Fruit fly (Drosophila melanogaster) whole organism, wandering third instar larva: ENCODE data around the gene Oseg1.

Experiments
- CG32264 ChIP-seq: fragments of 200-800 bp; sonication (Bioruptor generic); optimal IDR thresholded peaks from 2 replicates; lab custom pipeline; 2016; ENCODE audit warnings: missing biosample characterization, missing genetic modification characterization
- CG9705 ChIP-seq: fragments of 200-800 bp; sonication (Bioruptor generic); optimal IDR thresholded peaks from 2 replicates; lab custom pipeline; 2018; ENCODE audit warnings: missing biosample characterization, mild to moderate bottlenecking, missing genetic modification characterization
- CrebA ChIP-seq: fragments of 200-800 bp; sonication (Bioruptor generic); optimal IDR thresholded peaks from 2 replicates; lab custom pipeline; 2016; ENCODE audit warnings: missing biosample characterization, mild to moderate bottlenecking, missing genetic modification characterization, borderline replicate concordance
- Dfd ChIP-seq: fragments of >200 bp; optimal IDR thresholded peaks from 2 replicates; lab custom pipeline; 2017; ENCODE audit warnings: missing biosample characterization, missing genetic modification characterization
- Dif ChIP-seq: fragments of 200-275, 200-300 bp; sonication (Bioruptor generic); optimal IDR thresholded peaks from 2 replicates; lab custom pipeline; 2018; ENCODE audit warnings: missing biosample characterization, missing genetic modification characterization; ENCODE audit not compliant: partially characterized antibody
- GATAd ChIP-seq: sonication (Bioruptor generic); optimal IDR thresholded peaks from 2 replicates; lab custom pipeline; 2016; ENCODE audit warnings: missing biosample characterization, missing genetic modification characterization
- HLH106 ChIP-seq: fragments of 200-800 bp; optimal IDR thresholded peaks from 3 replicates; lab custom pipeline; 2019; ENCODE audit warnings: missing biosample characterization, mild to moderate bottlenecking, missing genetic modification characterization, moderate library complexity
- Hnf4 ChIP-seq: fragments of 200-800 bp; sonication (Bioruptor generic); optimal IDR thresholded peaks from 2 replicates; lab custom pipeline; 2016; ENCODE audit warnings: missing biosample characterization, mild to moderate bottlenecking, missing genetic modification characterization
- Hr83 ChIP-seq: fragments of 200-300 bp; sonication (Bioruptor generic); optimal IDR thresholded peaks from 2 replicates; lab custom pipeline; 2016; ENCODE audit warnings: missing biosample characterization, mild to moderate bottlenecking, missing genetic modification characterization, moderate library complexity; ENCODE audit not compliant: poor library complexity, severe bottlenecking
- Mio ChIP-seq: sonication (Bioruptor generic); optimal IDR thresholded peaks from 2 replicates; lab custom pipeline; 2016; ENCODE audit warnings: missing biosample characterization, missing genetic modification characterization
- Myc ChIP-seq: fragments of >200 bp; optimal IDR thresholded peaks from 2 replicates; lab custom pipeline; 2017
- N ChIP-seq: fragments of >200 bp; optimal IDR thresholded peaks from 2 replicates; lab custom pipeline; 2018; ENCODE audit warnings: missing biosample characterization, missing external identifiers, missing genetic modification characterization
- OdsH ChIP-seq: fragments of 200-800 bp; sonication (Bioruptor generic); optimal IDR thresholded peaks from 2 replicates; lab custom pipeline; 2016; ENCODE audit warnings: missing biosample characterization, mild to moderate bottlenecking, missing genetic modification characterization
- Rel ChIP-seq, 2 experiments: fragments of 200-800 bp; sonication (Bioruptor generic) in 1 of 2; optimal IDR thresholded peaks; 2 replicates in 1 of 2; 3 replicates in 1 of 2; lab custom pipeline; 2016 to 2019; ENCODE audit warnings: mild to moderate bottlenecking in 2 of 2, missing biosample characterization in 2 of 2, missing genetic modification characterization in 2 of 2, moderate library complexity in 1 of 2
- Sp1 ChIP-seq: fragments of 200-800 bp; sonication (Bioruptor generic); optimal IDR thresholded peaks from 3 replicates; lab custom pipeline; 2019; ENCODE audit warnings: missing biosample characterization, mild to moderate bottlenecking, missing genetic modification characterization, moderate library complexity
- Vsx2 ChIP-seq: fragments of 200-300, 225-300 bp; sonication (Bioruptor generic); optimal IDR thresholded peaks from 2 replicates; lab custom pipeline; 2018; ENCODE audit warnings: missing biosample characterization, missing genetic modification characterization; ENCODE audit not compliant: partially characterized antibody
- br ChIP-seq: fragments of 200-800 bp; sonication (Bioruptor generic); optimal IDR thresholded peaks from 2 replicates; lab custom pipeline; 2016; ENCODE audit warnings: missing biosample characterization, missing genetic modification characterization
- brk ChIP-seq: fragments of 200-800 bp; sonication (Bioruptor generic); optimal IDR thresholded peaks from 2 replicates; lab custom pipeline; 2016; ENCODE audit warnings: missing biosample characterization, mild to moderate bottlenecking, missing genetic modification characterization
- dl ChIP-seq, 2 experiments: fragments of 175-275, 200-275 bp in 1 of 2; fragments of 200-275 bp in 1 of 2; sonication (Bioruptor generic); optimal IDR thresholded peaks; lab custom pipeline; 2018; ENCODE audit warnings: mild to moderate bottlenecking in 2 of 2, missing biosample characterization in 2 of 2, missing genetic modification characterization in 2 of 2, moderate library complexity in 2 of 2; ENCODE audit not compliant: partially characterized antibody in 2 of 2, insufficient read depth in 1 of 2
- dmrt93B ChIP-seq: fragments of 200-800 bp; sonication (Bioruptor generic); optimal IDR thresholded peaks from 2 replicates; lab custom pipeline; 2018; ENCODE audit warnings: missing biosample characterization, mild to moderate bottlenecking, missing genetic modification characterization
- dsf ChIP-seq: sonication (Bioruptor generic); optimal IDR thresholded peaks from 2 replicates; lab custom pipeline; 2016; ENCODE audit warnings: missing biosample characterization, missing genetic modification characterization, borderline replicate concordance
- ey ChIP-seq: fragments of 200-800 bp; sonication (Bioruptor generic); optimal IDR thresholded peaks from 2 replicates; lab custom pipeline; 2016; ENCODE audit warnings: missing biosample characterization, missing genetic modification characterization
- foxo ChIP-seq, 2 experiments: fragments of 200-800 bp; sonication (Bioruptor generic); optimal IDR thresholded peaks; 2 replicates in 1 of 2; 3 replicates in 1 of 2; lab custom pipeline; 2016 to 2017; ENCODE audit warnings: missing biosample characterization in 2 of 2, missing genetic modification characterization in 2 of 2
- fru ChIP-seq: fragments of 200-800 bp; sonication (Bioruptor generic); optimal IDR thresholded peaks from 3 replicates; lab custom pipeline; 2016; ENCODE audit warnings: missing biosample characterization, mild to moderate bottlenecking, missing genetic modification characterization
- h ChIP-seq: fragments of 200-800 bp; sonication (Bioruptor generic); optimal IDR thresholded peaks from 3 replicates; lab custom pipeline; 2016; ENCODE audit warnings: missing biosample characterization, mild to moderate bottlenecking, missing genetic modification characterization
- jim ChIP-seq: fragments of 175-275, 200-325 bp; sonication (Bioruptor generic); optimal IDR thresholded peaks from 2 replicates; lab custom pipeline; 2016; ENCODE audit warnings: missing biosample characterization, mild to moderate bottlenecking, missing genetic modification characterization
- lola ChIP-seq: fragments of >200 bp; optimal IDR thresholded peaks from 2 replicates; lab custom pipeline; 2017; ENCODE audit warnings: missing biosample characterization, missing genetic modification characterization
- pan ChIP-seq: fragments of >200 bp; optimal IDR thresholded peaks from 2 replicates; lab custom pipeline; 2017
- psq ChIP-seq: fragments of 200-800 bp; sonication (Bioruptor generic); optimal IDR thresholded peaks from 3 replicates; lab custom pipeline; 2017; ENCODE audit warnings: missing biosample characterization, mild to moderate bottlenecking, missing genetic modification characterization, moderate library complexity
- rgr ChIP-seq: fragments of 200-800 bp; sonication (Bioruptor generic); optimal IDR thresholded peaks from 3 replicates; lab custom pipeline; 2016; ENCODE audit warnings: missing biosample characterization, mild to moderate bottlenecking, missing genetic modification characterization
- sage ChIP-seq: fragments of 200-800 bp; sonication (Bioruptor generic); optimal IDR thresholded peaks from 2 replicates; lab custom pipeline; 2016; ENCODE audit warnings: missing biosample characterization, mild to moderate bottlenecking, missing genetic modification characterization
- tai ChIP-seq: sonication (Bioruptor generic); optimal IDR thresholded peaks from 2 replicates; lab custom pipeline; 2016; ENCODE audit warnings: missing biosample characterization, missing genetic modification characterization
- usp ChIP-seq: fragments of >200 bp; optimal IDR thresholded peaks from 2 replicates; lab custom pipeline; 2017; ENCODE audit warnings: missing biosample characterization, missing genetic modification characterization
- woc ChIP-seq: sonication (Bioruptor generic); optimal IDR thresholded peaks from 2 replicates; lab custom pipeline; 2016; ENCODE audit warnings: missing biosample characterization, mild to moderate bottlenecking, missing genetic modification characterization

The Oseg1 gene

DNA sequence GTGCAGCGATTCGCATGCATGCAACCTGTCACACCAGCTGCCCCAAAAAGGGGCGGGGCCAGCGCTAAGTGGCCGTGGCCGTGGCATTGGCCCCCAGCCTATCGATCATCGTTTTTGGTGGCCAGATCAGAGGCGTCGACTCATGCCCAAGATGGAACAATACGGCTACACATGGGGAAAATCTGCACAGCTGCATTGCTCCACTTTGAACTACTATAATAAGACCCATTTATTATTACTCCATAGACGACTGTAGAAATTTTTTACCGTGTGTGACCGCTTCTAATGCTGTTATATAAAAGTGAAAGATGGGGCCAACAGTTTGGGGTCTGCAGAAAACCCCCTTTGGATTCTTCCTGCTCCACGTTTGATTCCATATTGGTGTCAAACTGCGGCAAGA is 28.7 kb downstream of the Oseg1 start:
- no peak for TF ChIP-seq OdsH (GFP tag; lab: Kevin White, UChicago)
- TF ChIP-seq jim (GFP tag; lab: Kevin White, UChicago) = no peak
- no peak for TF ChIP-seq HLH106 (tag; lab: Kevin White, UChicago)
- no peak for TF ChIP-seq CG32264 (GFP tag; lab: Kevin White, UChicago)
- no peak for TF ChIP-seq h (GFP tag; lab: Kevin White, UChicago)
- no peak for TF ChIP-seq woc (GFP tag; lab: Kevin White, UChicago)
- no peak for TF ChIP-seq psq (GFP tag; lab: Kevin White, UChicago)
- TF ChIP-seq fru = no peak
- no peak for TF ChIP-seq Rel (GFP tag; optimal IDR thresholded peaks at IDR 0.05; lab: Kevin White, UChicago)
- TF ChIP-seq Rel (tag; optimal IDR thresholded peaks at IDR 0.05; lab: Kevin White, UChicago) = no peak
- no peak for TF ChIP-seq ey
- no peak for TF ChIP-seq GATAd

DNA sequence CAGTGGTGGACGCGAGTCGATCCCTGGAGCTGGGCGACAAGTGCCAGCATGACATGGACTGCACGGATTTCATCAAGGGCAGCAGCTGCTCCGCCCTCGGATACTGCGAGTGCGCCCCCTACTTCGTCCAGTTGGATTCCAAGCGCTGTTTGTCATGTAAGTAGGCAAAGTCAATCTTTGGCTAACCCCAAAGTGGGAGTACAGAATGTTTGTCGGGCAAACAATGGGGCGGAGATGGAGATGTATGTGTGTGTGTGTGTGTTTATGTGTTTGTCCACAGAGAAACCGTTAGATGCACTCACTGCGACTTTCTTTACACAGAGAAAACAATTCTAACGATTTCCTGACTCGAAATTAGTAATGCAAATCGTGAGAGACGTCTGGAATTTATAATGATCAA is 33.5 kb downstream of the Oseg1 start:
- no peak for TF ChIP-seq CG32264 (GFP tag; lab: Kevin White, UChicago)
- TF ChIP-seq CrebA = no peak
- TF ChIP-seq Mio (GFP tag; lab: Kevin White, UChicago) = no peak
- TF ChIP-seq foxo (GFP tag; optimal IDR thresholded peaks at IDR 0.05; lab: Kevin White, UChicago) = no peak
- no peak for TF ChIP-seq Sp1 (GFP tag; lab: Kevin White, UChicago)
- TF ChIP-seq Hr83 (GFP tag; lab: Kevin White, UChicago) = no peak
- TF ChIP-seq tai = no peak
- TF ChIP-seq Vsx2 (GFP tag; lab: Kevin White, UChicago) = no peak
- TF ChIP-seq h (GFP tag; lab: Kevin White, UChicago) = no peak
- no peak for TF ChIP-seq psq (GFP tag; lab: Kevin White, UChicago)
- TF ChIP-seq br (GFP tag; lab: Kevin White, UChicago) = no peak
- no peak for TF ChIP-seq dmrt93B
- TF ChIP-seq GATAd = no peak
- TF ChIP-seq Myc (lab: Kevin White, UChicago) = no peak
- TF ChIP-seq woc (GFP tag; lab: Kevin White, UChicago) = no peak

DNA sequence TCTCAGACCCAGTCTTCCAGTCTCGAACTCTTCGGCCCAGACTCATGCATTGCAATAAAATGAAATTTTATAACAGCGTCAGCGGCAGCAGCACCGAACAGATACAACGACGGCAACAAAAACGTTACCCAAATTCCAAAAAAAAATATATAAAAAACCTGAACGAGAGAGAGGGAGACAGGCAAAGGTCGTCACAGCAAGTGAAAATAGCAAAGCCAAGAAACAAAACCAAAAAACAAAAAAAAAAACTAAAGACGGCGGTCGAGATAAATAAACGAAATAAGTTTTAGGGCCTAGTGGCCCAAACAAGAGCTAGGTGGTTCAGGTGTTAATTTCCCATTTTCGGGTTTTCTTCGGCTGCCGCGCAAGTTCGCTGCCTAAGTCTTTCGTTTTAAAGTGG is 38.5 kb downstream of the Oseg1 start:
- TF ChIP-seq Mio (GFP tag; lab: Kevin White, UChicago) = no peak
- TF ChIP-seq dmrt93B = no peak
- no peak for TF ChIP-seq OdsH (GFP tag; lab: Kevin White, UChicago)
- TF ChIP-seq sage = no peak
- no peak for TF ChIP-seq pan
- TF ChIP-seq foxo (GFP tag; optimal IDR thresholded peaks at IDR 0.05; lab: Kevin White, UChicago) = no peak
- no peak for TF ChIP-seq Dif
- TF ChIP-seq Rel (GFP tag; optimal IDR thresholded peaks at IDR 0.05; lab: Kevin White, UChicago) = no peak
- no peak for TF ChIP-seq Rel (tag; optimal IDR thresholded peaks at IDR 0.05; lab: Kevin White, UChicago)
- TF ChIP-seq lola (GFP tag; lab: Kevin White, UChicago) = no peak
- no peak for TF ChIP-seq ey
- no peak for TF ChIP-seq dl (GFP tag; optimal IDR thresholded peaks at IDR 0.05; lab: Kevin White, UChicago; ENCODE audit: insufficient read depth in 1 of 2, partially characterized antibody in 2 of 2)

DNA sequence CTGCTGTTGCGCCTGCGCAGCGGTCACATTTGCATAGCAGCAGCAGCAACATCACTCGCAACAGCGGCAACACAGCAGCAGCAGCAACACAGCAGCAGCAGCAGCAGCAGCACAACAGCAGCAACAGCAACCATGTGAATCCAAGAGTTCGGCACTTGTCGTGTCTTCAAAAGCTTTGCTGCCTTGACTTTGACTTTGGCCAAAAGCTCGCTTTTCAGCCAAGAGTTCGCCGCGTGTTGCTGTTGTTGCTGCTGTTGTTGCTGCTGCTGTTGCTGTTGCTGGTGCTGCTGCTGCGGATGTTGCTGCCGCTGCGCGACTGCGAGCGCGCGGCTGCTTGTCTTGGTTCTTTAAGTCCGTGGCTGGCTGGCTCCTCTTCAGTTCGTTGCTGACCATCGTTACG is 40.6 kb downstream of the Oseg1 start, which contains the start of gene ImpE1:
Gene ImpE1 (plus strand): TSS at position 371 of the 400 bp plus-strand sequence.
- TF ChIP-seq Dfd (GFP tag; lab: Kevin White, UChicago) (peak; percentile 76), Hnf4 (GFP tag; lab: Kevin White, UChicago) (no peak), rgr (no peak), tai (no peak)
- TF ChIP-seq, all 38 proteins: peak for 1

DNA sequence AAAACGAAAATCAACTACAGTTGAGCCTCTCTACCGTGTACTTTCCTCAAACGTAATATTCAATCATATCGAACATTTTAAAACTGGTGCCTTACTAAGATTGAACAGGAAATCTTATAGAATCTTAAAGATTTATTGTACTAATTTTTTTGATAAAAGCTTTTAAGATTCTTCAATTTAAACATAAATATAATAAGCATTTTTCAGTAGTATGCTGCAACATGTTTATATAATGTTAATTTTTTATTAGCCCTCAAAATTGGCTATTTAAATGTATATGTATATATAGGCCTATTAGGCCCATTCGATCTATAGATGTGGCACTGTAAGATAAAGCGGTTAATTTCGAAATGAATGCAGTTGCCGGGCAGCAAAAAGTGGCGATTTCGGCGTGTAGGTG is 41.1 kb downstream of the Oseg1 start:
- TF ChIP-seq dl (GFP tag; optimal IDR thresholded peaks at IDR 0.05; lab: Kevin White, UChicago; ENCODE audit: insufficient read depth in 1 of 2, partially characterized antibody in 2 of 2) = no peak
- no peak for TF ChIP-seq Mio (GFP tag; lab: Kevin White, UChicago)
- no peak for TF ChIP-seq Myc (lab: Kevin White, UChicago)
- no peak for TF ChIP-seq CrebA
- TF ChIP-seq GATAd = no peak
- TF ChIP-seq fru = no peak
- TF ChIP-seq rgr = no peak

DNA sequence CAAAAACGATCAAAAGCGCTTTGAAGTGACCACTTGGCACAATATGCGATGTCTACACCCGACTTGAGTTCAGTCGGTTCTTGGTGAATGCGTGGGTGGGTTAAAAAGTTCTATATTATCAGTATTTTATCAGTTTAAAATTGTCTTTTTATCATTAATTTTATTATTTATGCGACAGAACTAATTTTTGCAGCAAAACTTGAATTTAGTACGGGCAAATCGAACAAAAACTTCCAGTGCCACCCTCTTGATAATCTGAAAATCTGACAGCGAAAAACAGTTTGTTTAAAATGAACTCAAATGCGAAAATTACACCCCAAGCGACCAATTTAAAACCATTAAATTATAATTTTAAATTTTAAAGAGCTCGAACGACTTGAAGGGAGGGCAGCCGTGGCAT is 41.7 kb downstream of the Oseg1 start:
- no peak for TF ChIP-seq usp (GFP tag; lab: Kevin White, UChicago)
- TF ChIP-seq psq (GFP tag; lab: Kevin White, UChicago) = peak; percentile 51
- peak; percentile 53 for TF ChIP-seq woc (GFP tag; lab: Kevin White, UChicago)
- no peak for TF ChIP-seq Mio (GFP tag; lab: Kevin White, UChicago)
- TF ChIP-seq sage = peak; percentile 46
- peak; percentile 5 for TF ChIP-seq Hnf4 (GFP tag; lab: Kevin White, UChicago)
- TF ChIP-seq HLH106 (tag; lab: Kevin White, UChicago) = peak; percentile 77
- TF ChIP-seq Rel (GFP tag; optimal IDR thresholded peaks at IDR 0.05; lab: Kevin White, UChicago) = no peak
- TF ChIP-seq Rel (tag; optimal IDR thresholded peaks at IDR 0.05; lab: Kevin White, UChicago) = peak; percentile 37
- TF ChIP-seq br (GFP tag; lab: Kevin White, UChicago) = peak; percentile 49
- TF ChIP-seq brk (GFP tag; lab: Kevin White, UChicago) = no peak
- peak; percentile 23 for TF ChIP-seq dmrt93B
- peak; percentile 78 for TF ChIP-seq Sp1 (GFP tag; lab: Kevin White, UChicago)
- peak; percentile 73 for TF ChIP-seq h (GFP tag; lab: Kevin White, UChicago)
- TF ChIP-seq dsf (GFP tag; lab: Kevin White, UChicago) = no peak
- peak; percentile 52 for TF ChIP-seq CG9705 (GFP tag; lab: Kevin White, UChicago)
- TF ChIP-seq CrebA = peak; percentile 20
- TF ChIP-seq N (GFP tag; lab: Kevin White, UChicago) = no peak
- TF ChIP-seq ey = peak; percentile 50
- TF ChIP-seq Dif = no peak
- TF ChIP-seq OdsH (GFP tag; lab: Kevin White, UChicago) = peak; percentile 45
- TF ChIP-seq dl (GFP tag; optimal IDR thresholded peaks at IDR 0.05; lab: Kevin White, UChicago; ENCODE audit: insufficient read depth in 1 of 2, partially characterized antibody in 2 of 2) = no peak
- no peak for TF ChIP-seq pan
- TF ChIP-seq foxo (GFP tag; optimal IDR thresholded peaks at IDR 0.05; lab: Kevin White, UChicago) = peak in 1 of 2 experiments; percentile 53
- TF ChIP-seq tai = no peak
- TF ChIP-seq jim (GFP tag; lab: Kevin White, UChicago) = no peak
- TF ChIP-seq Myc (lab: Kevin White, UChicago) = no peak
